Fruit fly (Drosophila melanogaster) whole organism, wandering third instar larva: ENCODE results near the gene CG34300.

ENCODE experiments used
- Abd-B ChIP-seq: fragments of >200 bp; optimal IDR thresholded peaks from 2 replicates; lab custom pipeline; 2017; ENCODE audit warnings: missing biosample characterization, missing genetic modification characterization
- CG32264 ChIP-seq: fragments of 200-800 bp; sonication (Bioruptor generic); optimal IDR thresholded peaks from 2 replicates; lab custom pipeline; 2016; ENCODE audit warnings: missing biosample characterization, missing genetic modification characterization
- CrebA ChIP-seq: fragments of 200-800 bp; sonication (Bioruptor generic); optimal IDR thresholded peaks from 2 replicates; lab custom pipeline; 2016; ENCODE audit warnings: missing biosample characterization, mild to moderate bottlenecking, missing genetic modification characterization, borderline replicate concordance
- Dfd ChIP-seq: fragments of >200 bp; optimal IDR thresholded peaks from 2 replicates; lab custom pipeline; 2017; ENCODE audit warnings: missing biosample characterization, missing genetic modification characterization
- Dif ChIP-seq: fragments of 200-275, 200-300 bp; sonication (Bioruptor generic); optimal IDR thresholded peaks from 2 replicates; lab custom pipeline; 2018; ENCODE audit warnings: missing biosample characterization, missing genetic modification characterization; ENCODE audit not compliant: partially characterized antibody
- HLH106 ChIP-seq: fragments of 200-800 bp; optimal IDR thresholded peaks from 3 replicates; lab custom pipeline; 2019; ENCODE audit warnings: missing biosample characterization, mild to moderate bottlenecking, missing genetic modification characterization, moderate library complexity
- Hnf4 ChIP-seq: fragments of 200-800 bp; sonication (Bioruptor generic); optimal IDR thresholded peaks from 2 replicates; lab custom pipeline; 2016; ENCODE audit warnings: missing biosample characterization, mild to moderate bottlenecking, missing genetic modification characterization
- Hr78 ChIP-seq: fragments of >200 bp; optimal IDR thresholded peaks from 2 replicates; lab custom pipeline; 2017; ENCODE audit warnings: missing biosample characterization, missing genetic modification characterization
- Hr83 ChIP-seq: fragments of 200-300 bp; sonication (Bioruptor generic); optimal IDR thresholded peaks from 2 replicates; lab custom pipeline; 2016; ENCODE audit warnings: missing biosample characterization, mild to moderate bottlenecking, missing genetic modification characterization, moderate library complexity; ENCODE audit not compliant: poor library complexity, severe bottlenecking
- Jra ChIP-seq: sonication (Bioruptor generic); optimal IDR thresholded peaks from 2 replicates; lab custom pipeline; 2016; ENCODE audit warnings: missing biosample characterization, missing genetic modification characterization
- Mio ChIP-seq: sonication (Bioruptor generic); optimal IDR thresholded peaks from 2 replicates; lab custom pipeline; 2016; ENCODE audit warnings: missing biosample characterization, missing genetic modification characterization
- Myc ChIP-seq: fragments of >200 bp; optimal IDR thresholded peaks from 2 replicates; lab custom pipeline; 2017
- N ChIP-seq: fragments of >200 bp; optimal IDR thresholded peaks from 2 replicates; lab custom pipeline; 2018; ENCODE audit warnings: missing biosample characterization, missing external identifiers, missing genetic modification characterization
- Rel ChIP-seq, 2 experiments: fragments of 200-800 bp; sonication (Bioruptor generic) in 1 of 2; optimal IDR thresholded peaks; 2 replicates in 1 of 2; 3 replicates in 1 of 2; lab custom pipeline; 2016 to 2019; ENCODE audit warnings: mild to moderate bottlenecking in 2 of 2, missing biosample characterization in 2 of 2, missing genetic modification characterization in 2 of 2, moderate library complexity in 1 of 2
- Sp1 ChIP-seq: fragments of 200-800 bp; sonication (Bioruptor generic); optimal IDR thresholded peaks from 3 replicates; lab custom pipeline; 2019; ENCODE audit warnings: missing biosample characterization, mild to moderate bottlenecking, missing genetic modification characterization, moderate library complexity
- Vsx2 ChIP-seq: fragments of 200-300, 225-300 bp; sonication (Bioruptor generic); optimal IDR thresholded peaks from 2 replicates; lab custom pipeline; 2018; ENCODE audit warnings: missing biosample characterization, missing genetic modification characterization; ENCODE audit not compliant: partially characterized antibody
- br ChIP-seq: fragments of 200-800 bp; sonication (Bioruptor generic); optimal IDR thresholded peaks from 2 replicates; lab custom pipeline; 2016; ENCODE audit warnings: missing biosample characterization, missing genetic modification characterization
- brk ChIP-seq: fragments of 200-800 bp; sonication (Bioruptor generic); optimal IDR thresholded peaks from 2 replicates; lab custom pipeline; 2016; ENCODE audit warnings: missing biosample characterization, mild to moderate bottlenecking, missing genetic modification characterization
- dmrt93B ChIP-seq: fragments of 200-800 bp; sonication (Bioruptor generic); optimal IDR thresholded peaks from 2 replicates; lab custom pipeline; 2018; ENCODE audit warnings: missing biosample characterization, mild to moderate bottlenecking, missing genetic modification characterization
- dsf ChIP-seq: sonication (Bioruptor generic); optimal IDR thresholded peaks from 2 replicates; lab custom pipeline; 2016; ENCODE audit warnings: missing biosample characterization, missing genetic modification characterization, borderline replicate concordance
- ey ChIP-seq: fragments of 200-800 bp; sonication (Bioruptor generic); optimal IDR thresholded peaks from 2 replicates; lab custom pipeline; 2016; ENCODE audit warnings: missing biosample characterization, missing genetic modification characterization
- foxo ChIP-seq, 2 experiments: fragments of 200-800 bp; sonication (Bioruptor generic); optimal IDR thresholded peaks; 2 replicates in 1 of 2; 3 replicates in 1 of 2; lab custom pipeline; 2016 to 2017; ENCODE audit warnings: missing biosample characterization in 2 of 2, missing genetic modification characterization in 2 of 2
- fru ChIP-seq: fragments of 200-800 bp; sonication (Bioruptor generic); optimal IDR thresholded peaks from 3 replicates; lab custom pipeline; 2016; ENCODE audit warnings: missing biosample characterization, mild to moderate bottlenecking, missing genetic modification characterization
- jim ChIP-seq: fragments of 175-275, 200-325 bp; sonication (Bioruptor generic); optimal IDR thresholded peaks from 2 replicates; lab custom pipeline; 2016; ENCODE audit warnings: missing biosample characterization, mild to moderate bottlenecking, missing genetic modification characterization
- pan ChIP-seq: fragments of >200 bp; optimal IDR thresholded peaks from 2 replicates; lab custom pipeline; 2017
- psq ChIP-seq: fragments of 200-800 bp; sonication (Bioruptor generic); optimal IDR thresholded peaks from 3 replicates; lab custom pipeline; 2017; ENCODE audit warnings: missing biosample characterization, mild to moderate bottlenecking, missing genetic modification characterization, moderate library complexity
- rgr ChIP-seq: fragments of 200-800 bp; sonication (Bioruptor generic); optimal IDR thresholded peaks from 3 replicates; lab custom pipeline; 2016; ENCODE audit warnings: missing biosample characterization, mild to moderate bottlenecking, missing genetic modification characterization
- sage ChIP-seq: fragments of 200-800 bp; sonication (Bioruptor generic); optimal IDR thresholded peaks from 2 replicates; lab custom pipeline; 2016; ENCODE audit warnings: missing biosample characterization, mild to moderate bottlenecking, missing genetic modification characterization
- sv ChIP-seq: fragments of 200-800 bp; sonication (Bioruptor generic); optimal IDR thresholded peaks from 3 replicates; lab custom pipeline; 2016; ENCODE audit warnings: missing biosample characterization, missing genetic modification characterization
- tai ChIP-seq: sonication (Bioruptor generic); optimal IDR thresholded peaks from 2 replicates; lab custom pipeline; 2016; ENCODE audit warnings: missing biosample characterization, missing genetic modification characterization
- woc ChIP-seq: sonication (Bioruptor generic); optimal IDR thresholded peaks from 2 replicates; lab custom pipeline; 2016; ENCODE audit warnings: missing biosample characterization, mild to moderate bottlenecking, missing genetic modification characterization

CG34300 gene

DNA sequence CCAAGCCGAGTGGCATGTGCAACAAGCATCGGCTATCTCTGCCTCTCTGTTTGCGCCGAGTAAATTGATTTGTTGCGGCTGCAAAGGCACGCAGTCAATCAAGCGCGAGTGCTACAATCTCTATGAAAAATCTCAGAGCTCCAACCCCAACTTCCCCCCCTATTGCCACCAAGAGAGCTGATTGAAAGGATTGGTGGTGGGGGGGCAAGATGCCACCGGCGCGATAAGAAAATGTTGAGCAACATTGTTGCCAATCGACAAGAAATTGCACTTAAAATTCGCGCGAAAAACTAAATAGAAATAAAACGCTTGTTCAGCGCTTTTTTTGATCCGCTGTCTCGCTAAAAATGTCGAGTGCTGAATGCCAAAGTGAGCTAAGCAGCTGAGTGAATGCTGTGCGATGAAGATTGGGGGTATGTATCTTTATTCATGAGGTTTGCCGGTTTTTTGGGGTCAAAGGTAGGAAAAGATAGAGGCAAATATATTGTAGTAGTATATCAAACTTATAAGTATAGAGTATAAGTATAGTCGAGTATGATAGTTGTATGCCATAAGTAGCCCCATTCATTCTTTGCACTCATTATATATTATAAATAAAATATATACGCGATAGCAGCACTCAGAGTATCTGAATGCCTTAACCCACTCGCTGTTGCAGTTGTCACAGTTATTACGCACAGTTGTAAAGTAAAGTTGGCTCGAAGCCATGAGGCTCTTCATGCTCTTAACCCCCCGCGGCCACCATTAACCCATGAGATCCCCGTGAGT lies 37.2 kb upstream of the CG34300 start:
- TF ChIP-seq woc (GFP tag; lab: Kevin White, UChicago) (no peak), Vsx2 (no peak), fru (GFP tag; lab: Kevin White, UChicago) (no peak), rgr (GFP tag; lab: Kevin White, UChicago) (no peak), Dif (no peak), N (GFP tag; lab: Kevin White, UChicago) (no peak), Abd-B (no peak), psq (GFP tag; lab: Kevin White, UChicago) (no peak), HLH106 (no peak), brk (GFP tag; lab: Kevin White, UChicago) (no peak), Myc (lab: Kevin White, UChicago) (no peak), sage (GFP tag; lab: Kevin White, UChicago) (no peak), br (GFP tag; lab: Kevin White, UChicago) (no peak)

DNA sequence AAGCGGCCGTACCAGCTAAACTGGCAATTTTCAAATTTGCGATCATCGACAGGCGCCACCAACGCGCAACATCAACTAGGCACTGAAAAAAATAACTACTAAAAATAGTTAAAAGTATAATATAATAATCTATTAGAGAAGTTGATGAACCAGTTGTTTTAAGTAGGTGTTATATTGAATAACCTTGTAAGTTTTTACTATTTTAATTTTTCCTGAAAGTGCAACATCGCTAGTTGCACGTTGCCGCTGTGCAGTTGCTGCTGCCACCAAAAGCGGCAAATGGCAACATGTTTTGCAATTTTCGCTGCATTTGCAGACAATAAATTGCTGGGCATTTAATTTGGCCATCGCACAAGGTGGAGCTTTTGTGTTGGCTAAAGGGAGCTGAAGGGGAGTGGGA lies 36.6 kb upstream of the CG34300 start:
- TF ChIP-seq psq (GFP tag; lab: Kevin White, UChicago) (no peak), brk (GFP tag; lab: Kevin White, UChicago) (no peak), Mio (GFP tag; lab: Kevin White, UChicago) (no peak), sv (no peak), Sp1 (GFP tag; lab: Kevin White, UChicago) (no peak), CG32264 (GFP tag; lab: Kevin White, UChicago) (no peak), rgr (GFP tag; lab: Kevin White, UChicago) (no peak), Hr83 (GFP tag; lab: Kevin White, UChicago) (no peak), ey (GFP tag; lab: Kevin White, UChicago) (no peak), sage (GFP tag; lab: Kevin White, UChicago) (no peak), jim (GFP tag; lab: Kevin White, UChicago) (no peak), br (GFP tag; lab: Kevin White, UChicago) (no peak), Dif (no peak), woc (GFP tag; lab: Kevin White, UChicago) (no peak), Dfd (GFP tag; lab: Kevin White, UChicago) (no peak), Hr78 (GFP tag; lab: Kevin White, UChicago) (no peak), tai (GFP tag; lab: Kevin White, UChicago) (no peak), dmrt93B (no peak), N (GFP tag; lab: Kevin White, UChicago) (no peak)

DNA sequence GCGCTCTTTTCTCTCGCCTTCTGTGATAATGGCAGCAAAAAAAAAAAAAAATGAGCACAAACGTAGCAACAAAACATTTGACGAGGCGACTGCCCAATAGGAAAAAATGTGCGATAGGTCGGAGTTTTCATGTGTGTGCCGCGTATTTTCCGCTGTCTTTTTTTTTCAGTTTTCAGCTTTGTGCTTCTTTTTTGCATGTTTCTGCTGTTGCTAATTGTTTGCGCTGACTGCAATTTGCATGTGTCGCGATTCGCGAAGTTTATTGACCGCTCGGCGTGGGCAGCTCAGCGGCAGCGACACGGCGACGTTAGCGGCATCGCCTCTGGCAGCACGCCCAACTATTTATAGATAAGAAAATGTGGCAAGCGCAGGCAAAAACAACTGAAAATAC lies 32.2 kb upstream of the CG34300 start:
- no peak for TF ChIP-seq jim (GFP tag; lab: Kevin White, UChicago)
- TF ChIP-seq dmrt93B = no peak
- TF ChIP-seq foxo (GFP tag; optimal IDR thresholded peaks at IDR 0.05; lab: Kevin White, UChicago) = no peak
- no peak for TF ChIP-seq br (GFP tag; lab: Kevin White, UChicago)
- TF ChIP-seq Dfd (GFP tag; lab: Kevin White, UChicago) = no peak
- TF ChIP-seq pan (lab: Kevin White, UChicago) = no peak
- TF ChIP-seq Jra (GFP tag; lab: Kevin White, UChicago) = no peak
- no peak for TF ChIP-seq dsf (GFP tag; lab: Kevin White, UChicago)
- TF ChIP-seq N (GFP tag; lab: Kevin White, UChicago) = no peak
- TF ChIP-seq Rel (GFP tag; optimal IDR thresholded peaks at IDR 0.05; lab: Kevin White, UChicago) = no peak
- TF ChIP-seq Rel (tag; optimal IDR thresholded peaks at IDR 0.05; lab: Kevin White, UChicago) = no peak
- TF ChIP-seq Hnf4 (GFP tag; lab: Kevin White, UChicago) = no peak
- no peak for TF ChIP-seq woc (GFP tag; lab: Kevin White, UChicago)
- no peak for TF ChIP-seq CrebA (GFP tag; lab: Kevin White, UChicago)
- no peak for TF ChIP-seq Hr78 (GFP tag; lab: Kevin White, UChicago)
- TF ChIP-seq Mio (GFP tag; lab: Kevin White, UChicago) = no peak
- no peak for TF ChIP-seq Vsx2
- no peak for TF ChIP-seq psq (GFP tag; lab: Kevin White, UChicago)
- TF ChIP-seq Dif = no peak
- TF ChIP-seq Myc (lab: Kevin White, UChicago) = no peak
